Worm (Caenorhabditis elegans) whole organism, L4 larva: ENCODE measurements around the gene bath-3.
A peak's percentile ranks its signal among the peaks of the same experiment; 100 is the strongest.

Experiments
- F26F4.8 ChIP-seq: fragments of 200-800 bp; sonication (Bioruptor generic); conservative IDR thresholded peaks from 2 replicates; pipeline ENCODE4 v1.3.6; 2022; ENCODE audit warnings: missing genetic modification characterization, missing compliant biosample characterization
- F37D6.2 ChIP-seq: sonication (generic microtip); optimal IDR thresholded peaks from 2 replicates; lab custom pipeline; 2016; ENCODE audit warnings: mild to moderate bottlenecking, missing genetic modification characterization, missing compliant biosample characterization
- F44E2.7 ChIP-seq: fragments of 200-800 bp; sonication (Bioruptor generic); IDR thresholded peaks from 2 replicates; pipeline ENCODE4 v2.1.2; 2022; ENCODE audit warnings: missing genetic modification characterization, missing compliant biosample characterization
- F49E8.2 ChIP-seq: sonication (generic microtip); optimal IDR thresholded peaks from 2 replicates; lab custom pipeline; 2016; ENCODE audit warnings: missing compliant biosample characterization, mild to moderate bottlenecking, missing genetic modification characterization, borderline replicate concordance
- Y48G9A.11 ChIP-seq: fragments of 200-800 bp; sonication (Bioruptor generic); IDR thresholded peaks from 2 replicates; pipeline ENCODE4 v1.3.6; 2022; ENCODE audit warnings: missing genetic modification reagents, missing genetic modification characterization, missing compliant biosample characterization
- aly-2 ChIP-seq: sonication (generic microtip); optimal IDR thresholded peaks from 2 replicates; lab custom pipeline; 2018; ENCODE audit warnings: missing biosample characterization, missing genetic modification characterization
- ceh-32 ChIP-seq: sonication (generic microtip); optimal IDR thresholded peaks from 2 replicates; lab custom pipeline; 2016; ENCODE audit warnings: mild to moderate bottlenecking, missing genetic modification characterization, missing compliant biosample characterization; ENCODE audit not compliant: poor library complexity
- dmd-6 ChIP-seq: fragments of 200-800 bp; sonication (Bioruptor generic); IDR thresholded peaks from 2 replicates; pipeline ENCODE4 v1.3.6; 2022; ENCODE audit warnings: missing genetic modification reagents, missing genetic modification characterization, missing compliant biosample characterization
- dpl-1 ChIP-seq: fragments of 150-350 bp; optimal IDR thresholded peaks from 2 replicates; lab custom pipeline; 2014; ENCODE audit warnings: missing biosample characterization, missing genetic modification reagents, missing genetic modification characterization
- dve-1 ChIP-seq: sonication (generic microtip); optimal IDR thresholded peaks from 2 replicates; lab custom pipeline; 2017; ENCODE audit warnings: antibody characterized with exemption, mild to moderate bottlenecking, missing genetic modification characterization, missing compliant biosample characterization; ENCODE audit not compliant: insufficient read depth
- egl-27 ChIP-seq: sonication (generic microtip); optimal IDR thresholded peaks from 3 replicates; lab custom pipeline; 2017; ENCODE audit warnings: missing biosample characterization, missing genetic modification reagents, missing genetic modification characterization
- egl-43 ChIP-seq: fragments of 200-800 bp; sonication (Bioruptor generic); IDR thresholded peaks from 2 replicates; pipeline ENCODE4 v1.3.6; 2022; ENCODE audit warnings: missing genetic modification reagents, missing genetic modification characterization, missing compliant biosample characterization
- fkh-10 ChIP-seq: fragments of 150-350 bp; optimal IDR thresholded peaks from 2 replicates; lab custom pipeline; 2014; ENCODE audit warnings: missing biosample characterization, missing genetic modification reagents, missing genetic modification characterization
- fos-1 ChIP-seq: fragments of 150-350 bp; optimal IDR thresholded peaks from 2 replicates; lab custom pipeline; 2014; ENCODE audit warnings: missing biosample characterization, missing genetic modification characterization
- gei-8 ChIP-seq: fragments of 200-800 bp; sonication (Bioruptor generic); optimal IDR thresholded peaks from 2 replicates; lab custom pipeline; 2018; ENCODE audit warnings: mild to moderate bottlenecking, missing genetic modification characterization, missing compliant biosample characterization
- hlh-30 ChIP-seq: sonication (generic microtip); optimal IDR thresholded peaks from 2 replicates; lab custom pipeline; 2017; ENCODE audit warnings: antibody characterized with exemption, mild to moderate bottlenecking, missing genetic modification characterization, missing compliant biosample characterization; ENCODE audit not compliant: insufficient read depth
- hmg-1.1 ChIP-seq: fragments of 200-800 bp; sonication (Bioruptor generic); IDR thresholded peaks from 2 replicates; pipeline ENCODE4 v1.3.6; 2022; ENCODE audit warnings: missing genetic modification reagents, missing genetic modification characterization, missing compliant biosample characterization
- lin-13 ChIP-seq: fragments of 150-350 bp; optimal IDR thresholded peaks from 2 replicates; lab custom pipeline; 2014; ENCODE audit warnings: missing biosample characterization, missing genetic modification reagents, missing genetic modification characterization
- lin-38 ChIP-seq: fragments of 200-800 bp; sonication (Bioruptor generic); IDR thresholded peaks from 2 replicates; pipeline ENCODE4 v1.3.6; 2022; ENCODE audit warnings: missing genetic modification reagents, missing genetic modification characterization, missing compliant biosample characterization
- lin-39 ChIP-seq: fragments of 150-350 bp; optimal IDR thresholded peaks from 2 replicates; lab custom pipeline; 2014; ENCODE audit warnings: missing biosample characterization, missing genetic modification reagents, missing genetic modification characterization
- lsy-2 ChIP-seq, 2 experiments: fragments of 150-350 bp in 1 of 2; sonication (generic microtip) in 1 of 2; optimal IDR thresholded peaks; 2 replicates each; lab custom pipeline; 2014 to 2017; ENCODE audit warnings: missing biosample characterization in 2 of 2, missing genetic modification characterization in 2 of 2
- mdt-29 ChIP-seq: fragments of 200-800 bp; sonication (Bioruptor generic); IDR thresholded peaks from 2 replicates; pipeline ENCODE4 v1.3.6; 2022; ENCODE audit warnings: missing genetic modification reagents, missing genetic modification characterization, missing compliant biosample characterization
- mep-1 ChIP-seq: fragments of 150-350 bp; sonication (generic microtip); optimal IDR thresholded peaks from 3 replicates; lab custom pipeline; 2014; ENCODE audit warnings: missing biosample characterization, missing genetic modification characterization
- mes-2 ChIP-seq: sonication (generic microtip); optimal IDR thresholded peaks from 2 replicates; lab custom pipeline; 2016; ENCODE audit warnings: missing genotype, mild to moderate bottlenecking, missing genetic modification characterization, missing compliant biosample characterization; ENCODE audit not compliant: poor library complexity, severe bottlenecking
- nhr-10 ChIP-seq: fragments of 150-350 bp; optimal IDR thresholded peaks from 2 replicates; lab custom pipeline; 2014; ENCODE audit warnings: missing biosample characterization, missing genetic modification characterization
- nhr-11 ChIP-seq: fragments of 150-350 bp; optimal IDR thresholded peaks from 2 replicates; lab custom pipeline; 2014; ENCODE audit warnings: missing biosample characterization, missing genetic modification characterization
- nhr-237 ChIP-seq: sonication (generic microtip); optimal IDR thresholded peaks from 2 replicates; lab custom pipeline; 2017; ENCODE audit warnings: missing biosample characterization, missing genetic modification characterization
- nhr-28 ChIP-seq: fragments of 150-350 bp; optimal IDR thresholded peaks from 2 replicates; lab custom pipeline; 2014; ENCODE audit warnings: missing biosample characterization, missing genetic modification characterization
- nhr-77 ChIP-seq: fragments of 150-350 bp; optimal IDR thresholded peaks from 2 replicates; lab custom pipeline; 2014; ENCODE audit warnings: missing biosample characterization, missing genetic modification characterization
- pha-4 ChIP-seq, 2 experiments: fragments of 150-350 bp in 1 of 2; fragments of 200-800 bp in 1 of 2; sonication (Bioruptor generic) in 1 of 2; IDR thresholded peaks in 1 of 2; optimal IDR thresholded peaks in 1 of 2; 2 replicates each; pipeline versions ENCODE4 v1.3.6 to Lab custom; 2014 to 2022; ENCODE audit warnings: missing genetic modification characterization in 2 of 2, missing genetic modification reagents in 2 of 2, missing biosample characterization in 1 of 2, missing compliant biosample characterization in 1 of 2
- php-3 ChIP-seq: fragments of 200-800 bp; sonication (Bioruptor generic); IDR thresholded peaks from 2 replicates; pipeline ENCODE4 v1.3.6; 2022; ENCODE audit warnings: missing genetic modification reagents, missing genetic modification characterization, missing compliant biosample characterization
- unc-39 ChIP-seq: sonication (generic microtip); optimal IDR thresholded peaks from 2 replicates; lab custom pipeline; 2017; ENCODE audit warnings: missing biosample characterization, missing genetic modification characterization
- unc-62 ChIP-seq, 3 experiments: fragments of 150-350 bp in 1 of 3; sonication (generic microtip); optimal IDR thresholded peaks in 2 of 3; peaks in 1 of 3; 1 replicate in 1 of 3; 2 replicates in 2 of 3; lab custom pipeline; 2014 to 2017; ENCODE audit warnings: missing biosample characterization in 3 of 3, missing genetic modification characterization in 3 of 3, missing genetic modification reagents in 3 of 3, missing genotype in 1 of 3
- zag-1 ChIP-seq: fragments of 150-350 bp; optimal IDR thresholded peaks from 2 replicates; lab custom pipeline; 2014; ENCODE audit warnings: missing biosample characterization, missing genetic modification characterization
- zfp-2 ChIP-seq: sonication (generic microtip); optimal IDR thresholded peaks from 2 replicates; lab custom pipeline; 2016; ENCODE audit warnings: mild to moderate bottlenecking, missing genetic modification characterization, missing compliant biosample characterization
- ztf-7 ChIP-seq: fragments of 150-350 bp; optimal IDR thresholded peaks from 2 replicates; lab custom pipeline; 2014; ENCODE audit warnings: missing biosample characterization, missing genetic modification characterization

Gene bath-3

DNA sequence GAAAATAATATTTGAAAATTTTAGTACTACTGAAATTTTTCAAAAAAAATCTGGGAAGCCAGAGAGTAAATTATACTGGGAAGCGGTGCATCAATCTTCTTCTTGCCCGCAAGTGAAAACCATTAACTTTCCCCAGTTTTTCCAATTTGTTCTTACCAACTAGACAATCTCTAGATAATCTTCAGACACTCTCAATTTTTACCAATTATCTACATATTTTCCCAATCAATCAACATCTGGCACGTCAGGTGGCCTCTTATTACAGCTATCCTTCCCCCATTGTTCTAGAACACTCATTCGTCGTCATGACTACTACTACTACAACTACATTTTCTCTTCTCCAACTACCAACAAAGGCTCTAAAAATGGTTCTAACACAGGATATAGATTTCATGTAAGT lies 34.2 kb upstream of the bath-3 start, which contains the start of gene fbxb-6:
Gene fbxb-6, plus strand, starts transcription at position 301 of the 400 bp plus-strand sequence.
- TF ChIP-seq F26F4.8 (GFP tag; lab: Robert Waterston, UW) (no peak), ztf-7 (tag; lab: Kevin White, UChicago) (no peak), dve-1 (tag; lab: Kevin White, UChicago) (no peak), zfp-2 (no peak), lin-39 (tag; lab: Kevin White, UChicago) (no peak), unc-62 (GFP tag; optimal IDR thresholded peaks at IDR 0.05 in 1 of 2; lab: Kevin White, UChicago) (no peak), unc-62 (tag; optimal IDR thresholded peaks at IDR 0.05; lab: Kevin White, UChicago) (no peak), F49E8.2 (tag; lab: Kevin White, UChicago) (no peak), mep-1 (tag; lab: Kevin White, UChicago) (no peak), nhr-10 (no peak), gei-8 (GFP tag; lab: Kevin White, UChicago) (no peak), mdt-29 (no peak), aly-2 (tag; lab: Kevin White, UChicago) (no peak), zag-1 (tag; lab: Kevin White, UChicago) (no peak), egl-43 (GFP tag; lab: Robert Waterston, UW) (no peak), hlh-30 (tag; lab: Kevin White, UChicago) (no peak)

DNA sequence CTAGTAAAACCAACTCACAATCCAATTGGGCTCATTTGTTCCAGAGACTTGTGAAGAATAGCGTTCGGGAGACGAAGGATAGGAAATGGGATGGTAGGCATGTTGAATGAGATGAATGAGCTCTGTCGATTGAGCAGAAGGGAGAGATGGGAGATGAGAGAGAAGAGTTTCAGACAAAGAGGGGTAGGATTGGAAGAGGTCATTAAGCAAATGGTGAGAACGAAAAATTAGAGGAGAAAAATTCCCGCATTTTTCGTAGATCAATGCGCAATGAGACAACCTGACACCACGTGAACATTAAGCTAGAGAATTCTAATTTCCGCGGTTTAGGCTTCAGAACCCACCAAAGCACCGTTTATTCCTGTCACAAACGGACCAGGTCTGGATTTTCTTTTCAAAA lies 33.7 kb upstream of the bath-3 start, which contains the start of gene F07E5.13:
Gene F07E5.13, minus strand, starts transcription at position 101 of the 400 bp plus-strand sequence.
- no peak for TF ChIP-seq ceh-32 (tag; lab: Kevin White, UChicago)
- no peak for TF ChIP-seq egl-43 (GFP tag; lab: Robert Waterston, UW)
- TF ChIP-seq nhr-77 (tag; lab: Kevin White, UChicago): no peak
- no peak for TF ChIP-seq fos-1 (tag; lab: Kevin White, UChicago)
- no peak for TF ChIP-seq php-3 (GFP tag; lab: Robert Waterston, UW)
- TF ChIP-seq egl-27 (tag; lab: Kevin White, UChicago): no peak
- TF ChIP-seq unc-39: no peak
- TF ChIP-seq Y48G9A.11 (GFP tag; lab: Robert Waterston, UW): no peak
- TF ChIP-seq F44E2.7: no peak
- TF ChIP-seq pha-4 (GFP tag; IDR thresholded peaks at IDR 0.05; lab: Robert Waterston, UW): no peak
- TF ChIP-seq pha-4 (tag; optimal IDR thresholded peaks at IDR 0.05; lab: Kevin White, UChicago): no peak

DNA sequence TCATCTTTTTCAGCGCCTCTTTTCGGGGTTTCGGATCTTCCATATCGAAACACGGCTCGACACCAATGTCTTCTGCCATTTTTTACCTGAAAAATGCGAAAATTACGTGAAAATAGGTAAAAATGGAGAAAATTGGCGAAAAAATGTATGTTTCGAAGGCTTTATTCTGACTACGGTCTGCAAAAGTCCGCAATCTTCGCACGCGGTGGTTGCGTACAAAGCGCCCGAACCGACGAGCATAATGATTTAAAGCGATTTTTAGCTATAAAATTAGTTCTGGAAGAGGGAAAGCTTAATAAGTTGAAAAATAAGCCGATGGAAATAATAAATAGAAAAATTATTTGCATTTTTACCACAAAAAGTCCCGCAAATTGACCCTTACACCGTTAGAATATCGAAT lies 28.7 kb upstream of the bath-3 start, which contains the start of gene F07E5.5:
Gene F07E5.5, minus strand, starts transcription at position 86 of the 400 bp plus-strand sequence.
- no peak for TF ChIP-seq pha-4 (GFP tag; IDR thresholded peaks at IDR 0.05; lab: Robert Waterston, UW)
- no peak for TF ChIP-seq pha-4 (tag; optimal IDR thresholded peaks at IDR 0.05; lab: Kevin White, UChicago)
- TF ChIP-seq lin-38 (GFP tag; lab: Robert Waterston, UW): peak; percentile 69
- TF ChIP-seq fkh-10 (GFP tag; lab: Kevin White, UChicago): peak; percentile 13
- TF ChIP-seq lsy-2 (tag; optimal IDR thresholded peaks at IDR 0.05; lab: Kevin White, UChicago): peak; percentile 74 to 97
- peak; percentile 48 for TF ChIP-seq nhr-28 (tag; lab: Kevin White, UChicago)
- no peak for TF ChIP-seq nhr-237
- TF ChIP-seq F37D6.2 (tag; lab: Kevin White, UChicago): no peak
- TF ChIP-seq dmd-6: peak; percentile 24; the same call in 1 of the 2 replicates
- peak; percentile 69 for TF ChIP-seq nhr-11 (tag; lab: Kevin White, UChicago)
- peak; percentile 81 for TF ChIP-seq mes-2
- peak; percentile 27; the same call in 1 of the 2 replicates for TF ChIP-seq hmg-1.1 (GFP tag; lab: Robert Waterston, UW)
- TF ChIP-seq lin-13: peak; percentile 45
- peak; percentile 64 for TF ChIP-seq dpl-1 (GFP tag; lab: Kevin White, UChicago)
